Worm (Caenorhabditis elegans) whole organism, L4 larva: ENCODE data around the gene F34D10.9.
"Not testable (repeated sequence)": the region's sequence is repeated elsewhere in the genome, so short reads cannot be mapped to it uniquely, and the experiment has no call there.

ENCODE experiments used
- daf-12 ChIP-seq: fragments of 150-350 bp; optimal IDR thresholded peaks from 2 replicates; lab custom pipeline; 2014; ENCODE audit warnings: missing biosample characterization, missing genetic modification reagents, missing genetic modification characterization
- lsy-2 ChIP-seq, 2 experiments: fragments of 150-350 bp in 1 of 2; sonication (generic microtip) in 1 of 2; optimal IDR thresholded peaks; 2 replicates each; lab custom pipeline; 2014 to 2017; ENCODE audit warnings: missing biosample characterization in 2 of 2, missing genetic modification characterization in 2 of 2

DNA sequence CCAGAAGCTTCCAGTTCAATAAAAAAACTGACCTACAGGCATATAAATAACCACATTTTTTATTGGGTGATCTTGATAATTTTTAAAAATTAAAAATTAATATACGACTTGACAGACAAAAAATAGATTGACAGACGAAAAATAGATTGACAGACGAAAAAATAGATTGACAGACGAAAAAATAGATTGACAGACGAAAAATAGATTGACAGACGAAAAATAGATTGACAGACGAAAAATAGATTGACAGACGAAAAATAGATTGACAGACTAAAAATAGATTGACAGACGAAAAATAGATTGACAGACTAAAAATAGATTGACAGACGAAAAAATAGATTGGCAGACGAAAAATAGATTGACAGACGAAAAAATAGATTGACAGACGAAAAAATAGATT, 41.0 kb upstream of the F34D10.9 start:
- TF ChIP-seq lsy-2 (tag; optimal IDR thresholded peaks at IDR 0.05; lab: Kevin White, UChicago); daf-12 (tag; lab: Kevin White, UChicago): not testable (repeated sequence)
